Worm (Caenorhabditis elegans) whole organism, young adult: ENCODE results near the gene Y113G7A.16.

ENCODE experiments used
- B0261.1 ChIP-seq: sonication (generic microtip); optimal IDR thresholded peaks from 2 replicates; lab custom pipeline; 2016; ENCODE audit warnings: mild to moderate bottlenecking, missing genetic modification characterization, moderate library complexity, missing compliant biosample characterization
- C17E4.6 ChIP-seq: fragments of 200-800 bp; sonication (Bioruptor generic); IDR thresholded peaks from 2 replicates; pipeline ENCODE4 v1.3.6; 2022; ENCODE audit warnings: missing genetic modification reagents, missing genetic modification characterization, missing compliant biosample characterization
- D2030.7 ChIP-seq: fragments of 200-800 bp; sonication (Bioruptor generic); IDR thresholded peaks from 2 replicates; pipeline ENCODE4 v1.3.6; 2022; ENCODE audit warnings: missing genetic modification reagents, missing genetic modification characterization, missing compliant biosample characterization
- F10E7.11 ChIP-seq: sonication (generic microtip); optimal IDR thresholded peaks from 2 replicates; lab custom pipeline; 2017; ENCODE audit warnings: mild to moderate bottlenecking, missing genetic modification characterization, moderate library complexity, missing compliant biosample characterization
- F37B4.10 ChIP-seq: fragments of 200-800 bp; sonication (Bioruptor generic); IDR thresholded peaks from 2 replicates; pipeline ENCODE4 v1.3.6; 2022; ENCODE audit warnings: missing genetic modification characterization, missing compliant biosample characterization
- F49E8.2 ChIP-seq: sonication (generic microtip); optimal IDR thresholded peaks from 3 replicates; lab custom pipeline; 2017; ENCODE audit warnings: missing genetic modification characterization, mild to moderate bottlenecking, missing compliant biosample characterization, antibody characterized with exemption, moderate library complexity; ENCODE audit not compliant: insufficient read depth
- F57C9.4 ChIP-seq: sonication (generic microtip); optimal IDR thresholded peaks from 2 replicates; lab custom pipeline; 2017; ENCODE audit warnings: mild to moderate bottlenecking, missing genetic modification characterization, missing compliant biosample characterization
- Y53G8AR.9 ChIP-seq: fragments of 200-800 bp; sonication (Bioruptor generic); conservative IDR thresholded peaks from 2 replicates; pipeline ENCODE4 v1.3.6; 2022; ENCODE audit warnings: missing genetic modification reagents, missing genetic modification characterization, missing compliant biosample characterization
- Y95B8A.8 ChIP-seq: fragments of 200-800 bp; sonication (Bioruptor generic); IDR thresholded peaks from 2 replicates; pipeline ENCODE4 v1.3.6; 2022; ENCODE audit warnings: missing genetic modification reagents, missing genetic modification characterization, missing compliant biosample characterization
- ZK185.1 ChIP-seq: sonication (generic microtip); optimal IDR thresholded peaks from 2 replicates; lab custom pipeline; 2016; ENCODE audit warnings: mild to moderate bottlenecking, missing genetic modification characterization, missing compliant biosample characterization; ENCODE audit not compliant: poor library complexity, severe bottlenecking
- ama-1 ChIP-seq, 3 experiments: fragments of 150-350 bp in 1 of 3; sonication (generic microtip) in 2 of 3; optimal IDR thresholded peaks; 2 replicates each; lab custom pipeline; 2014 to 2018; ENCODE audit warnings: missing biosample characterization in 2 of 3, missing genetic modification characterization in 2 of 3, missing genetic modification reagents in 2 of 3
- bed-1 ChIP-seq: fragments of 200-800 bp; sonication (Bioruptor generic); IDR thresholded peaks from 2 replicates; pipeline ENCODE4 v1.3.6; 2022; ENCODE audit warnings: missing genetic modification reagents, missing genetic modification characterization, missing compliant biosample characterization
- cebp-1 ChIP-seq, 2 experiments: fragments of 200-800 bp in 1 of 2; sonication (Bioruptor generic) in 1 of 2; sonication (generic microtip) in 1 of 2; IDR thresholded peaks in 1 of 2; optimal IDR thresholded peaks in 1 of 2; 2 replicates each; pipeline versions ENCODE4 v1.3.6 to Lab custom; 2017 to 2022; ENCODE audit warnings: missing compliant biosample characterization in 2 of 2, missing genetic modification characterization in 2 of 2, mild to moderate bottlenecking in 1 of 2, missing genetic modification reagents in 1 of 2, moderate library complexity in 1 of 2
- ceh-100 ChIP-seq: fragments of 200-800 bp; sonication (Bioruptor generic); IDR thresholded peaks from 2 replicates; pipeline ENCODE4 v1.3.6; 2022; ENCODE audit warnings: missing genetic modification reagents, missing genetic modification characterization, missing compliant biosample characterization
- ceh-40 ChIP-seq: fragments of 200-800 bp; sonication (Bioruptor generic); IDR thresholded peaks from 2 replicates; pipeline ENCODE4 v1.3.6; 2022; ENCODE audit warnings: missing genetic modification characterization, missing compliant biosample characterization
- chd-7 ChIP-seq: sonication (generic microtip); optimal IDR thresholded peaks from 2 replicates; lab custom pipeline; 2016; ENCODE audit warnings: mild to moderate bottlenecking, missing genetic modification characterization, moderate library complexity, missing compliant biosample characterization
- die-1 ChIP-seq: sonication (generic microtip); optimal IDR thresholded peaks from 2 replicates; lab custom pipeline; 2016; ENCODE audit warnings: missing genotype, mild to moderate bottlenecking, missing genetic modification characterization, missing compliant biosample characterization
- egl-18 ChIP-seq: fragments of 200-800 bp; sonication (Bioruptor generic); IDR thresholded peaks from 2 replicates; pipeline ENCODE4 v1.3.6; 2022; ENCODE audit warnings: missing genetic modification reagents, missing genetic modification characterization, missing compliant biosample characterization
- egrh-3 ChIP-seq: fragments of 200-800 bp; sonication (Bioruptor generic); IDR thresholded peaks from 2 replicates; pipeline ENCODE4 v1.3.6; 2022; ENCODE audit warnings: missing genetic modification reagents, missing genetic modification characterization, missing compliant biosample characterization
- him-1 ChIP-seq: sonication (generic microtip); optimal IDR thresholded peaks from 2 replicates; lab custom pipeline; 2016; ENCODE audit warnings: missing genotype, missing genetic modification reagents, missing genetic modification characterization, missing compliant biosample characterization
- hrde-1 ChIP-seq: sonication (generic microtip); optimal IDR thresholded peaks from 2 replicates; lab custom pipeline; 2016; ENCODE audit warnings: missing genetic modification characterization, mild to moderate bottlenecking, missing compliant biosample characterization, moderate library complexity, missing genotype, missing genetic modification reagents, borderline replicate concordance
- lin-26 ChIP-seq: fragments of 200-800 bp; sonication (Bioruptor generic); IDR thresholded peaks from 2 replicates; pipeline ENCODE4 v1.3.6; 2022; ENCODE audit warnings: missing genetic modification reagents, missing genetic modification characterization, missing compliant biosample characterization
- lsl-1 ChIP-seq: fragments of 200-800 bp; sonication (Bioruptor generic); optimal IDR thresholded peaks from 2 replicates; lab custom pipeline; 2018; ENCODE audit warnings: mild to moderate bottlenecking, missing genetic modification characterization, moderate library complexity, missing compliant biosample characterization
- mel-28 ChIP-seq: sonication (generic microtip); optimal IDR thresholded peaks from 2 replicates; lab custom pipeline; 2016; ENCODE audit warnings: borderline replicate concordance, mild to moderate bottlenecking, missing genetic modification characterization, missing compliant biosample characterization
- mes-4 ChIP-seq: sonication (generic microtip); optimal IDR thresholded peaks from 2 replicates; lab custom pipeline; 2016; ENCODE audit warnings: missing genotype, missing genetic modification characterization, missing compliant biosample characterization
- mxl-1 ChIP-seq: sonication (generic microtip); optimal IDR thresholded peaks from 2 replicates; lab custom pipeline; 2016; ENCODE audit warnings: missing genetic modification characterization, missing compliant biosample characterization
- nfya-2 ChIP-seq: fragments of 200-800 bp; sonication (Bioruptor generic); IDR thresholded peaks from 2 replicates; pipeline ENCODE4 v1.3.6; 2022; ENCODE audit warnings: missing genetic modification reagents, missing genetic modification characterization, missing compliant biosample characterization
- nhr-80 ChIP-seq: sonication (generic microtip); optimal IDR thresholded peaks from 2 replicates; lab custom pipeline; 2016; ENCODE audit warnings: missing genetic modification characterization, missing compliant biosample characterization
- rcor-1 ChIP-seq: fragments of 200-800 bp; sonication (Bioruptor generic); IDR thresholded peaks from 2 replicates; pipeline ENCODE4 v1.3.6; 2022; ENCODE audit warnings: missing genetic modification reagents, missing genetic modification characterization, missing compliant biosample characterization
- sdz-38 ChIP-seq: sonication (generic microtip); optimal IDR thresholded peaks from 2 replicates; lab custom pipeline; 2016; ENCODE audit warnings: missing genotype, missing genetic modification characterization, missing compliant biosample characterization
- snpc-1.3 ChIP-seq: sonication (generic microtip); optimal IDR thresholded peaks from 2 replicates; lab custom pipeline; 2017; ENCODE audit warnings: missing genetic modification characterization, mild to moderate bottlenecking, missing compliant biosample characterization, antibody characterized with exemption, moderate library complexity, missing genotype, missing genetic modification reagents; ENCODE audit not compliant: insufficient read depth
- somi-1 ChIP-seq: fragments of 200-800 bp; sonication (Bioruptor generic); optimal IDR thresholded peaks from 2 replicates; lab custom pipeline; 2018; ENCODE audit warnings: mild to moderate bottlenecking, missing genetic modification characterization, missing compliant biosample characterization
- unc-130 ChIP-seq: sonication (generic microtip); optimal IDR thresholded peaks from 2 replicates; lab custom pipeline; 2016; ENCODE audit warnings: missing genetic modification reagents, missing genetic modification characterization, missing compliant biosample characterization
- ztf-28 ChIP-seq: fragments of 200-800 bp; sonication (Bioruptor generic); IDR thresholded peaks from 2 replicates; pipeline ENCODE4 v1.3.6; 2022; ENCODE audit warnings: missing genetic modification reagents, missing genetic modification characterization, missing compliant biosample characterization
- ztf-3 ChIP-seq: fragments of 200-800 bp; sonication (Bioruptor generic); optimal IDR thresholded peaks from 2 replicates; lab custom pipeline; 2018; ENCODE audit warnings: mild to moderate bottlenecking, missing genetic modification characterization, missing compliant biosample characterization
- ztf-6 ChIP-seq: fragments of 200-800 bp; sonication (Bioruptor generic); IDR thresholded peaks from 2 replicates; pipeline ENCODE4 v1.3.6; 2022; ENCODE audit warnings: missing genetic modification reagents, missing genetic modification characterization, missing compliant biosample characterization

Y113G7A.16 gene

DNA sequence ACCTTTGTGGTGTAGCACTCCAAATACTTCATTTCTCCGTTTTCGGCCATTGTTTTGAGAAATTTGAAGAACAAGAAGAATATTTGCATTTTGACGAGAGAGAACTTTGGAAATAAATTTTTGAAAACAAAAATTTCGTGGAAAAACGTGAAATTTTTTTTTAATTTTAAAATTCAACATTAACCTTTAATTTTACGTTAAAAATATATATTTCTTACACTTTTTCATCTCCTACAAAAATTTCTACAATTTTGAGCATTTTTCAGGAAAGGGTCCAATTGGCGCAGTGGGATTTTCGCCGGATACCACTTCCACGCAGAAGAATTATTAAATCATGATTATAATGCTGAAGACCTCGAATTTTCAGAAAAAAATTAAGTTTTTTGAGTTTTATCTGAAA lies 9.9 kb downstream of the Y113G7A.16 start, which contains the start of gene spe-19:
spe-19 (minus strand) TSS at position 101 of the 400 bp plus-strand sequence.
- TF ChIP-seq die-1 (tag; lab: Kevin White, UChicago) = no peak
- no peak for TF ChIP-seq cebp-1 (GFP tag; IDR thresholded peaks at IDR 0.05; lab: Robert Waterston, UW)
- no peak for TF ChIP-seq cebp-1 (tag; optimal IDR thresholded peaks at IDR 0.05; lab: Kevin White, UChicago)
- no peak for TF ChIP-seq ceh-100 (GFP tag; lab: Robert Waterston, UW)
- no peak for TF ChIP-seq D2030.7 (GFP tag; lab: Robert Waterston, UW)
- no peak for TF ChIP-seq bed-1
- no peak for TF ChIP-seq egl-18 (GFP tag; lab: Robert Waterston, UW)
- no peak for TF ChIP-seq ztf-28 (GFP tag; lab: Robert Waterston, UW)

DNA sequence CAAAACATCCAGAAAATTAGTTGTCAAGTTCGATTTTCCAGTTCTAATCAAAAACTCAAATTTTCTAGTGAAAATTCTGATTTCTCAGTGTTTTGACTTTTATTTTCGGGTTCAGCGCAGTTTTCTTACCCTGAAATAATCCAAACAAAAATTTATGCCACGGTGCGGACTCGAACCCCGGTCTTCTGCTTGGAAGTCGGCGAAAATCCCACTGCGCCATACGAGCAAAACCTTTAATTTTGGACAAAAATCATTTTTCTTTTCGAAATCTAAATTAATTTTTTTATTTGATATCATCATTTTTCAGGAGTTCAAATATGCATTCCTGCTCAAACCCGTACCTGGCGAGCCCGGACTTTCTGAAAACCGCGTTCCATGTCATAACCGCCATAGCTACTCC lies 11.7 kb downstream of the Y113G7A.16 start, which contains the start of gene srh-233:
srh-233 (plus strand) TSS at position 301 of the 400 bp plus-strand sequence.
- no peak for TF ChIP-seq mel-28
- TF ChIP-seq snpc-1.3 (tag; lab: Kevin White, UChicago) = no peak
- no peak for TF ChIP-seq mes-4 (tag; lab: Kevin White, UChicago)
- no peak for TF ChIP-seq lsl-1
- TF ChIP-seq nfya-2 (GFP tag; lab: Robert Waterston, UW) = no peak
- no peak for TF ChIP-seq C17E4.6
- TF ChIP-seq somi-1 (GFP tag; lab: Kevin White, UChicago) = no peak
- no peak for TF ChIP-seq ZK185.1 (tag; lab: Kevin White, UChicago)
- TF ChIP-seq hrde-1 (tag; lab: Kevin White, UChicago) = no peak
- no peak for TF ChIP-seq F57C9.4 (tag; lab: Kevin White, UChicago)
- no peak for TF ChIP-seq B0261.1

DNA sequence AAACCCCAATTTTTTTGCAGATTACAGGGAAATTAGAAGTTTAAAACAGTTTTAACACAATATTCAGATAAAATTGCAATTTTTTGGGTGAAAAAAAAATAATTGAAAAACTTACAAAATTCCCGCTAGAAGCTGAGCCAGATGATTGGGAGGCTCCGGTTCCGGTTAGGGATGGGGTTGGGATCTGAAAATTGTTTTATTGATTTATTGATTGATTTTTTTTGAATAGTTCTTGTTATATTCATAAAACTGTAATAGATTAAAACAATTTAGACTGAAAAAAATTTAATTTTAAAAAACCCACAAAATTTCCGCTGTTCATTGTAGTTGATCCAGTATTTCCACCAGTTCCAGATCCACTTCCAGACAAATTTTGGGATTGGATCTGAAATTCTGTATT lies 22.0 kb downstream of the Y113G7A.16 start:
- no peak for TF ChIP-seq rcor-1
- TF ChIP-seq mxl-1 (tag; lab: Kevin White, UChicago) = no peak
- TF ChIP-seq chd-7 = no peak
- TF ChIP-seq sdz-38 = no peak
- TF ChIP-seq lin-26 (GFP tag; lab: Robert Waterston, UW) = no peak
- TF ChIP-seq ztf-3 (GFP tag; lab: Kevin White, UChicago) = no peak
- TF ChIP-seq F10E7.11 (tag; lab: Kevin White, UChicago) = no peak
- TF ChIP-seq ceh-40 (GFP tag; lab: Robert Waterston, UW) = no peak
- TF ChIP-seq unc-130 (GFP tag; lab: Kevin White, UChicago) = no peak
- TF ChIP-seq F37B4.10 = no peak
- TF ChIP-seq him-1 (tag; lab: Kevin White, UChicago) = no peak
- TF ChIP-seq Y95B8A.8 = no peak
- TF ChIP-seq F57C9.4 (tag; lab: Kevin White, UChicago) = no peak
- TF ChIP-seq F49E8.2 (tag; lab: Kevin White, UChicago) = no peak
- no peak for TF ChIP-seq ama-1 (optimal IDR thresholded peaks at IDR 0.05; lab: Kevin White, UChicago)
- no peak for TF ChIP-seq ama-1 (GFP tag; optimal IDR thresholded peaks at IDR 0.05; lab: Kevin White, UChicago)
- TF ChIP-seq Y53G8AR.9 = no peak
- TF ChIP-seq ztf-6 (GFP tag; lab: Robert Waterston, UW) = no peak

DNA sequence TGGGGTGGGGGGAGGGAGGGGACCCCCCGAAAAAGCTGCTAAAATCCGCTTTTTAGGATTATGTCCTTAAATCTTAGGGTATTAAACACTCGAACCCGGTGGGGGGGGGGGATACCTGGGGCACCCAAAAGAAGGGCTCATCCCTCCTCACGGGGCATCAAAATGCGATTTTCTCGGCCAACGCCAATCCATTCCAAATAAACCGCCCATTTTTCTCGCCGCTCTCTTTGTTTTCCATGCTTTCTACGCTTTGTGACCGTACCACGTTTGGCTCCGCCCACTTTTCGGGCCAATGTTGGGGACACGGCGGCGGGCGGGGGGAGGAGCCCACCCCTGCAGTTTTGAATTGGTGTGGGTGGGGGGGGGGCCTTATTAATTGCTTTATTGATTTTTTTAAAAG lies 24.1 kb downstream of the Y113G7A.16 start:
- no peak for TF ChIP-seq F57C9.4 (tag; lab: Kevin White, UChicago)
- no peak for TF ChIP-seq nhr-80 (tag; lab: Kevin White, UChicago)
- TF ChIP-seq egrh-3 (GFP tag; lab: Robert Waterston, UW) = peak; percentile 37; the same call in 1 of the 2 replicates
